Worm (Caenorhabditis elegans): ENCODE results near the gene srh-166.

The srh-166 gene

DNA sequence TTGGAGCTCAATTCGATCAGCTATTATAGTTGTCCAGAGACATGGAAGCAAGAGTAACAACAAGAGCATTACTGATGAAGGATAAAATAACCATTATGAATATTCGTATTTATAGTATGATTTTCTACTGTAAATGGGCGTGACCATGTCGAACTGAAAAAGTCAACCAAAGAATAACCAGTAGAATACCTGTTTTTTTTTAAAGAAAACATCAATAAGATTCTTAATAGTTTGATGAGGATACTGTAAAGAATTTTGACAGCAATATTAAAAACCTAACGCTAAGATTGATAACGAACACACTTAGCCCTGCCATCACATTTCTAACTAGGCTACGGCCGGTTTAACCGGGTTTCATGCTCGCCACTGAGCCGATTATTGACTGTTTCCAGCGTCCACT, 27.3 kb upstream of the srh-166 start, which contains the start of gene vmo-1:
TSS of gene vmo-1 (minus strand) at position 101 of the 400 bp plus-strand sequence.
- TF ChIP-seq snpc-4 (tag; optimal IDR thresholded peaks at IDR 0.05) (no peak), ceh-83 (GFP tag; optimal IDR thresholded peaks at IDR 0.05) (no peak), lsy-2 (tag; optimal IDR thresholded peaks at IDR 0.05) (no peak), elt-3 (tag; optimal IDR thresholded peaks at IDR 0.05) (no peak), cnd-1 (tag; optimal IDR thresholded peaks at IDR 0.05) (no peak), ceh-43 (GFP tag; optimal IDR thresholded peaks at IDR 0.05) (no peak), M03D4.4 (tag; optimal IDR thresholded peaks at IDR 0.05) (no peak), nhr-2 (tag; optimal IDR thresholded peaks at IDR 0.05) (no peak), tbx-8 (GFP tag; optimal IDR thresholded peaks at IDR 0.05) (no peak)

- TF ChIP-seq mep-1 (tag; optimal IDR thresholded peaks at IDR 0.05) (no peak), nhr-2 (tag; optimal IDR thresholded peaks at IDR 0.05) (no peak), nhr-76 (tag; optimal IDR thresholded peaks at IDR 0.05) (no peak), zip-8 (tag; optimal IDR thresholded peaks at IDR 0.05) (no peak), lin-32 (GFP tag; optimal IDR thresholded peaks at IDR 0.05) (no peak), M03D4.4 (tag; optimal IDR thresholded peaks at IDR 0.05) (no peak), lin-13 (tag; optimal IDR thresholded peaks at IDR 0.05) (no peak), sem-2 (GFP tag; optimal IDR thresholded peaks at IDR 0.05) (no peak), drap-1 (GFP tag; optimal IDR thresholded peaks at IDR 0.05) (no peak), blmp-1 (tag; optimal IDR thresholded peaks at IDR 0.05) (no peak), mls-2 (tag; optimal IDR thresholded peaks at IDR 0.05) (no peak), mab-5 (tag; optimal IDR thresholded peaks at IDR 0.05) (no peak), ces-1 (GFP tag; optimal IDR thresholded peaks at IDR 0.05) (no peak), ztf-11 (tag; optimal IDR thresholded peaks at IDR 0.05) (no peak)
These were observed 25.4 kb upstream of the srh-166 start, which contains the start of gene Y38H6C.20 for ce11 chrV:20551096-20551495. Y38H6C.20 (minus strand) TSS chrV:20551196.

DNA sequence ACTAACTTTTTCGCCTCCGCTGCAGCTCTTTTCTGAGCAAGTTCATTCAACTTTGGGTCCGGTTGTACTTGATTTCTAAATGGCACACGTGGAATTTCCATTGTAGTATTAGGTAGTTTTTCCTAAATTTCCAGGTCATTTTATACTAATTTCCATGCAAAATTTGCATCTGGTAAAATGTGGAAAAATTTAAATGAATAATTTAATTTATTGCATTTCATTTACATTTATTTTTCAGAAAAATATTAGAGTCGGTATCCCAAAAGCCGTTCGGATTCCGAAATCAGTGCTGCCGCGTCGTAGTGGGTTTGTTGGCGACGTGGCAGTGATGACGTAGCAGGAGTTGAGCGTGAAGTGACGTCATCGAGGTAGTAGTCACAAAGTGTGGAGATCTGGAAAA, 21.4 kb upstream of the srh-166 start, which contains the start of gene Y38H6C.18:
TSS of gene Y38H6C.18 (minus strand) at position 101 of the 400 bp plus-strand sequence.
- TF ChIP-seq bed-3 (GFP tag; optimal IDR thresholded peaks at IDR 0.05) = no peak
- TF ChIP-seq lin-13 (tag; optimal IDR thresholded peaks at IDR 0.05) = no peak
- no peak for TF ChIP-seq lsy-2 (tag; optimal IDR thresholded peaks at IDR 0.05)
- TF ChIP-seq lin-32 (GFP tag; optimal IDR thresholded peaks at IDR 0.05) = no peak
- TF ChIP-seq elt-3 (tag; optimal IDR thresholded peaks at IDR 0.05) = no peak
- no peak for TF ChIP-seq nhr-12 (tag; optimal IDR thresholded peaks at IDR 0.05)
- no peak for TF ChIP-seq blmp-1 (tag; optimal IDR thresholded peaks at IDR 0.05)
- TF ChIP-seq drap-1 (GFP tag; optimal IDR thresholded peaks at IDR 0.05) = no peak
- TF ChIP-seq flh-1 (GFP tag; optimal IDR thresholded peaks at IDR 0.05) = no peak
- TF ChIP-seq ham-2 (GFP tag; optimal IDR thresholded peaks at IDR 0.05) = no peak
- TF ChIP-seq zip-8 (tag; optimal IDR thresholded peaks at IDR 0.05) = no peak
- no peak for TF ChIP-seq unc-62 (GFP tag; optimal IDR thresholded peaks at IDR 0.05)
- no peak for TF ChIP-seq hlh-1 (tag; optimal IDR thresholded peaks at IDR 0.05)
- no peak for TF ChIP-seq sem-2 (GFP tag; optimal IDR thresholded peaks at IDR 0.05)
- TF ChIP-seq ceh-39 (tag; optimal IDR thresholded peaks at IDR 0.05) = no peak
- no peak for TF ChIP-seq sptf-1 (tag; optimal IDR thresholded peaks at IDR 0.05)

DNA sequence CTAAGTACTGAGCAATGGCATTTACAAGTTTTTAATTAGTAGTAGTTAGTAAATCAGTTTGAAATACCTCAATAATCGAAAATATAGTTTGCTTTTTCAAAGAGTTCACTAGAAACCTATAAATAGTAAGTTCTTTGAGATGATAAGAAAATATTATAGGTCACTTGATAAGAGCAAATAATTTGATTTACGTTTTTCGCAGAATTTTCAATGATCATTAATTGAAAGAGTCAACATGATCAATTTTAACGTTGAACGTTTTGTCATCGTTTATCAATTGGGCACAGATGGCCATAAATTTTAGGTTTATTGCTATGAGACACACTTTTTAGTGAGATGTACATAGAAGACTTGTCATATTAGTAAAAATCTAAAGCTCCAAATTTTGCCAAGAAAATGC, 20.1 kb upstream of the srh-166 start:
- TF ChIP-seq nhr-76 (tag; optimal IDR thresholded peaks at IDR 0.05) = no peak
- TF ChIP-seq ham-2 (GFP tag; optimal IDR thresholded peaks at IDR 0.05) = no peak

- TF ChIP-seq sptf-1 (tag; optimal IDR thresholded peaks at IDR 0.05) (no peak), hlh-1 (tag; optimal IDR thresholded peaks at IDR 0.05) (no peak), drap-1 (GFP tag; optimal IDR thresholded peaks at IDR 0.05) (no peak), M03D4.4 (tag; optimal IDR thresholded peaks at IDR 0.05) (no peak), elt-1 (tag; optimal IDR thresholded peaks at IDR 0.05; ENCODE audit: borderline replicate concordance, insufficient read depth) (no peak), ham-2 (GFP tag; optimal IDR thresholded peaks at IDR 0.05) (no peak), mep-1 (tag; optimal IDR thresholded peaks at IDR 0.05) (no peak), mls-2 (tag; optimal IDR thresholded peaks at IDR 0.05) (no peak), nhr-12 (tag; optimal IDR thresholded peaks at IDR 0.05) (no peak), pha-4 (tag; optimal IDR thresholded peaks at IDR 0.05) (no peak), zip-8 (tag; optimal IDR thresholded peaks at IDR 0.05) (no peak)
These were observed 18.9 kb upstream of the srh-166 start for ce11 chrV:20544610-20545009.

All from whole organism, mixed stage, embryonic.